Fruit fly (Drosophila melanogaster): ENCODE results near the gene Tfb5.

The Tfb5 gene

dm6 chr2L:5059645-5060254, 49.1 kb upstream of the Tfb5 start, which contains the start of gene Rpn11 (continued):
- TF ChIP-seq fkh (GFP tag; optimal IDR thresholded peaks at IDR 0.05) (peak; percentile 4), CG11762 (GFP tag; optimal IDR thresholded peaks at IDR 0.05; ENCODE audit: insufficient read depth) (no peak), topi (GFP tag; optimal IDR thresholded peaks at IDR 0.05) (peak; percentile 55), CG34406 (GFP tag; optimal IDR thresholded peaks at IDR 0.05) (peak; percentile 39), CG6276 (GFP tag; optimal IDR thresholded peaks at IDR 0.05) (no peak), Eip93F (GFP tag; optimal IDR thresholded peaks at IDR 0.05) (no peak), esn (GFP tag; optimal IDR thresholded peaks at IDR 0.05) (peak; percentile 68), dsx (GFP tag; optimal IDR thresholded peaks at IDR 0.05; ENCODE audit: poor library complexity, severe bottlenecking) (peak; percentile 45), CG8632 (GFP tag; optimal IDR thresholded peaks at IDR 0.05) (peak; percentile 46), OdsH (GFP tag; optimal IDR thresholded peaks at IDR 0.05) (peak; percentile 49), fd85E (GFP tag; optimal IDR thresholded peaks at IDR 0.05) (no peak), CG6163 (GFP tag; IDR thresholded peaks at IDR 0.05) (no peak), eg (GFP tag; IDR thresholded peaks at IDR 0.05) (peak; percentile 36; the same call in 1 of the 3 replicates), Lpt (GFP tag; optimal IDR thresholded peaks at IDR 0.05) (no peak)

DNA sequence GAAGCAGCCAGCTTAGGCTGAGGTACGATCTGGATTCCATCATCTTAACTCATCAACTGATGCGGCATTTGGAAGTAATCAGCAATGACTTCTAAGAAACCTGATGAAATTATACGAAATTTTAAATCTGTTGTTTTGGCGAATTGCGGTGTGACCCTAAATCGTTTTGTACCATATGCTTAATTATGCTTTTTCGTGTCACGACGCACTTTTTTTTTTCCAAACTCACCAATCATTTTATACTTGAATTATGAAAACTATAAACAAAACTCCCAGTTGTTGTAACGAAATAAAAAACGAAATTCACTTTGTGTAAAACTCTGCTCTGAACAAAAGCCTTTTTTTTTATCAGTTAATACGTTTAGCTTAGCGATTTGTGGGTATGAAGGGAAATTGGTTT, 47.5 kb upstream of the Tfb5 start, which contains the start of gene Nepl3:
Gene Nepl3 (minus strand): TSS at position 155 of the 400 bp plus-strand sequence.
- TF ChIP-seq dsx (GFP tag; optimal IDR thresholded peaks at IDR 0.05; ENCODE audit: poor library complexity, severe bottlenecking) = no peak
- TF ChIP-seq Eip78C (GFP tag) = peak; percentile 24

DNA sequence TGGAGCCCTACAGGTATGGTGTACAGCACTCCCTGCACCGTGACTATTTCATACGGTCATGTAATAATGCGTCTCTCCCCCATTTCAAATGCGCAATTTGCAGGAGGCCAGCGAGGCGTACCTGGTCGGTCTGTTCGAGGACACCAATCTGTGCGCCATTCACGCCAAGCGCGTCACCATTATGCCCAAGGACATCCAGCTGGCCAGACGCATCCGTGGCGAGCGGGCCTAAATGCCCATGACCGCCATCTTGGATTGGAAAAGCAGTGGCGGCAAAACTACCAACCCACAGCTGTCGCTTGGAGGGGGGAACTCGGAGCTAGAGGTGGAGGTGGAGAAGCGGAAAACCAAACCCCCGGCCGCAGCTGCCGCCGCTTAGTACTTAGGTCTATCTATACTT, 44.9 kb upstream of the Tfb5 start:
- TF ChIP-seq dac (GFP tag; optimal IDR thresholded peaks at IDR 0.05) (no peak), svp (GFP tag) (no peak), achi (GFP tag; optimal IDR thresholded peaks at IDR 0.05) (no peak), Eip93F (GFP tag; optimal IDR thresholded peaks at IDR 0.05) (no peak), CG4318 (GFP tag; optimal IDR thresholded peaks at IDR 0.05) (no peak), CG8632 (GFP tag; optimal IDR thresholded peaks at IDR 0.05) (no peak), CG6808 (GFP tag; optimal IDR thresholded peaks at IDR 0.05) (no peak), spab (GFP tag; optimal IDR thresholded peaks at IDR 0.05) (no peak)

dm6 chr2L:5054953-5055352, 44.3 kb upstream of the Tfb5 start, which contains the start of the genes CG14036 and His3.3A:
Gene CG14036 (minus strand): TSS chr2L:5055016.
Gene His3.3A (plus strand): TSS chr2L:5055058.
- TF ChIP-seq CG11762 (GFP tag; optimal IDR thresholded peaks at IDR 0.05; ENCODE audit: insufficient read depth) (no peak), CG9139 (GFP tag; optimal IDR thresholded peaks at IDR 0.05) (no peak), CG1621 (tag; optimal IDR thresholded peaks at IDR 0.05) (peak; percentile 30), CG3919 (GFP tag; optimal IDR thresholded peaks at IDR 0.05) (no peak), Ets21C (GFP tag; optimal IDR thresholded peaks at IDR 0.05) (no peak), esn (GFP tag; optimal IDR thresholded peaks at IDR 0.05) (peak; percentile 31), CG8119 (GFP tag; IDR thresholded peaks at IDR 0.05) (no peak), topi (GFP tag; optimal IDR thresholded peaks at IDR 0.05) (no peak), achi (GFP tag; optimal IDR thresholded peaks at IDR 0.05) (peak; percentile 49), CG8319 (GFP tag; optimal IDR thresholded peaks at IDR 0.05) (no peak), CG10631 (GFP tag; optimal IDR thresholded peaks at IDR 0.05) (no peak), CG4318 (GFP tag; optimal IDR thresholded peaks at IDR 0.05) (no peak), fd59A (GFP tag; optimal IDR thresholded peaks at IDR 0.05) (no peak), CG6854 (GFP tag; optimal IDR thresholded peaks at IDR 0.05) (no peak), vri (GFP tag; optimal IDR thresholded peaks at IDR 0.05) (no peak), Hr38 (GFP tag; optimal IDR thresholded peaks at IDR 0.05) (no peak), Hr4 (GFP tag; optimal IDR thresholded peaks at IDR 0.05) (no peak), CG6163 (GFP tag; IDR thresholded peaks at IDR 0.05) (no peak), dac (GFP tag; optimal IDR thresholded peaks at IDR 0.05) (no peak), Smox (GFP tag; optimal IDR thresholded peaks at IDR 0.05) (no peak), CG6276 (GFP tag; optimal IDR thresholded peaks at IDR 0.05) (no peak), net (GFP tag; optimal IDR thresholded peaks at IDR 0.05) (no peak), Sox102F (GFP tag; optimal IDR thresholded peaks at IDR 0.05) (no peak), lz (GFP tag; optimal IDR thresholded peaks at IDR 0.05) (no peak), CG3032 (tag; optimal IDR thresholded peaks at IDR 0.05) (no peak), CG8632 (GFP tag; optimal IDR thresholded peaks at IDR 0.05) (no peak), pdm3 (GFP tag; optimal IDR thresholded peaks at IDR 0.05) (no peak), eg (GFP tag; IDR thresholded peaks at IDR 0.05) (no peak), CG16779 (tag; optimal IDR thresholded peaks at IDR 0.05) (no peak), cyc (GFP tag; optimal IDR thresholded peaks at IDR 0.05) (no peak), fd85E (GFP tag; optimal IDR thresholded peaks at IDR 0.05) (no peak), Eip75B (GFP tag; optimal IDR thresholded peaks at IDR 0.05) (no peak), Sox15 (GFP tag; optimal IDR thresholded peaks at IDR 0.05) (no peak), acj6 (GFP tag; optimal IDR thresholded peaks at IDR 0.05) (no peak)
